Worm (Caenorhabditis elegans): Measurements from ENCODE around the gene dhp-2.

- TF ChIP-seq ama-1 (optimal IDR thresholded peaks at IDR 0.05) (no peak), F13C5.2 (tag; optimal IDR thresholded peaks at IDR 0.05) (no peak), hnd-1 (tag; optimal IDR thresholded peaks at IDR 0.05) (no peak), flt-1 (GFP tag; IDR thresholded peaks at IDR 0.05) (no peak), tbx-11 (GFP tag; IDR thresholded peaks at IDR 0.05) (no peak), B0310.2 (tag; optimal IDR thresholded peaks at IDR 0.05) (no peak)
Measured at ce11 chrIV:9932055-9932454, 45.9 kb upstream of the dhp-2 start, which contains the start of the genes trmt-10A and F25H8.2.
